Worm (Caenorhabditis elegans): Measurements from ENCODE around the gene mup-2.

ce11 chrX:6408286-6408685 lies 1.7 kb downstream of the mup-2 start:
- TF ChIP-seq lin-35 (GFP tag; optimal IDR thresholded peaks at IDR 0.05) (no peak), tlf-1 (GFP tag; optimal IDR thresholded peaks at IDR 0.05) (no peak), hrde-1 (tag; optimal IDR thresholded peaks at IDR 0.05; ENCODE audit: borderline replicate concordance) (no peak), ama-1 (optimal IDR thresholded peaks at IDR 0.05) (no peak), ama-1 (GFP tag; optimal IDR thresholded peaks at IDR 0.05) (no peak), unc-130 (GFP tag; optimal IDR thresholded peaks at IDR 0.05) (no peak), ztf-18 (tag; optimal IDR thresholded peaks at IDR 0.05) (no peak), unc-62 (GFP tag; optimal IDR thresholded peaks at IDR 0.05) (no peak), lir-1 (GFP tag; conservative IDR thresholded peaks at IDR 0.05) (no peak), pha-4 (tag; optimal IDR thresholded peaks at IDR 0.05) (no peak), lsy-27 (tag; optimal IDR thresholded peaks at IDR 0.05; ENCODE audit: borderline replicate concordance, insufficient read depth) (no peak), F49E8.2 (tag; optimal IDR thresholded peaks at IDR 0.05; ENCODE audit: insufficient read depth) (no peak)

All from whole organism, young adult.